Fruit fly (Drosophila melanogaster) whole organism, embryonic: ENCODE results near the gene CG7294.

Experiments used
- B-H1 ChIP-seq: fragments of 200-800 bp; sonication (Bioruptor generic); IDR thresholded peaks from 3 replicates; pipeline ENCODE4 v1.3.6; 2022; ENCODE audit warnings: missing biosample characterization, missing genetic modification characterization
- Blimp-1 ChIP-seq: fragments of 200-800 bp; sonication (Bioruptor generic); optimal IDR thresholded peaks from 3 replicates; lab custom pipeline; 2018; ENCODE audit warnings: missing biosample characterization, missing genetic modification characterization, mild to moderate bottlenecking, moderate library complexity, missing genetic modification reagents
- CG10321 ChIP-seq: fragments of 200-800 bp; sonication (Bioruptor generic); IDR thresholded peaks from 2 replicates; pipeline ENCODE4 v1.3.6; 2022; ENCODE audit warnings: missing biosample characterization, missing genetic modification characterization
- CG12071 ChIP-seq: fragments of 200-800 bp; sonication (Bioruptor generic); optimal IDR thresholded peaks from 3 replicates; lab custom pipeline; 2018; ENCODE audit warnings: missing biosample characterization, mild to moderate bottlenecking, missing genetic modification characterization
- CG12769 ChIP-seq: fragments of 200-800 bp; sonication (Bioruptor generic); optimal IDR thresholded peaks from 2 replicates; lab custom pipeline; 2019; ENCODE audit warnings: missing biosample characterization, mild to moderate bottlenecking, missing genetic modification characterization, moderate library complexity
- CG13424 ChIP-seq: fragments of 200-800 bp; sonication (Bioruptor generic); optimal IDR thresholded peaks from 2 replicates; lab custom pipeline; 2019; ENCODE audit warnings: missing biosample characterization, mild to moderate bottlenecking, missing genetic modification characterization, moderate library complexity
- CG14667 ChIP-seq: fragments of 200-800 bp; sonication (Bioruptor generic); IDR thresholded peaks from 2 replicates; pipeline ENCODE4 v1.3.6; 2022; ENCODE audit warnings: missing biosample characterization, missing genetic modification characterization
- CG1602 ChIP-seq: fragments of 200-800 bp; sonication (Bioruptor generic); optimal IDR thresholded peaks from 3 replicates; lab custom pipeline; 2016; ENCODE audit warnings: missing biosample characterization, missing genetic modification characterization
- CG16863 ChIP-seq: fragments of 200-800 bp; sonication (Bioruptor generic); optimal IDR thresholded peaks from 3 replicates; lab custom pipeline; 2016; ENCODE audit warnings: missing biosample characterization, missing genetic modification characterization
- CG2120 ChIP-seq: fragments of 200-800 bp; sonication (Bioruptor generic); optimal IDR thresholded peaks from 3 replicates; lab custom pipeline; 2016; ENCODE audit warnings: missing biosample characterization, missing genetic modification characterization
- CG34422 ChIP-seq: fragments of 200-800 bp; sonication (Bioruptor generic); IDR thresholded peaks from 3 replicates; pipeline ENCODE4 v1.3.6; 2022; ENCODE audit warnings: missing biosample characterization, missing genetic modification characterization
- CG6254 ChIP-seq: fragments of 200-800 bp; sonication (Bioruptor generic); optimal IDR thresholded peaks from 3 replicates; lab custom pipeline; 2017; ENCODE audit warnings: mild to moderate bottlenecking, missing biosample characterization, missing genetic modification reagents, missing genetic modification characterization
- CG6765 ChIP-seq: fragments of 200-800 bp; sonication (Bioruptor generic); optimal IDR thresholded peaks from 3 replicates; lab custom pipeline; 2017; ENCODE audit warnings: missing biosample characterization, mild to moderate bottlenecking, missing genetic modification characterization
- Dip2 ChIP-seq: fragments of 200-800 bp; sonication (Bioruptor generic); IDR thresholded peaks from 2 replicates; pipeline ENCODE4 v1.3.6; 2022; ENCODE audit warnings: missing biosample characterization, missing genetic modification characterization
- Fer3 ChIP-seq: fragments of 200-800 bp; sonication (Bioruptor generic); optimal IDR thresholded peaks from 2 replicates; lab custom pipeline; 2018; ENCODE audit warnings: missing biosample characterization, mild to moderate bottlenecking, missing genetic modification characterization, moderate library complexity
- GATAe ChIP-seq: fragments of 200-800 bp; sonication (Bioruptor generic); conservative IDR thresholded peaks from 2 replicates; pipeline ENCODE4 v1.3.6; 2022; ENCODE audit warnings: missing biosample characterization, missing genetic modification characterization
- Gug ChIP-seq: fragments of 200-800 bp; sonication (Bioruptor generic); IDR thresholded peaks from 4 replicates; pipeline ENCODE4 v1.3.6; 2022; ENCODE audit warnings: missing biosample characterization, missing genetic modification characterization
- Hand ChIP-seq: fragments of 200-800 bp; sonication (Bioruptor generic); optimal IDR thresholded peaks from 2 replicates; lab custom pipeline; 2017; ENCODE audit warnings: mild to moderate bottlenecking, missing biosample characterization, missing genetic modification reagents, missing genetic modification characterization
- HmgZ ChIP-seq: fragments of 200-800 bp; sonication (Bioruptor generic); optimal IDR thresholded peaks from 2 replicates; lab custom pipeline; 2018; ENCODE audit warnings: missing biosample characterization, mild to moderate bottlenecking, missing genetic modification characterization
- Lhr ChIP-seq: fragments of 200-800 bp; sonication (Bioruptor generic); optimal IDR thresholded peaks from 3 replicates; lab custom pipeline; 2017; ENCODE audit warnings: mild to moderate bottlenecking, missing biosample characterization, missing genetic modification reagents, missing genetic modification characterization
- MBD-R2 ChIP-seq: fragments of 200-800 bp; sonication (Bioruptor generic); IDR thresholded peaks from 2 replicates; pipeline ENCODE4 v1.3.6; 2022; ENCODE audit warnings: missing biosample characterization, missing genetic modification characterization
- Nf-YA ChIP-seq: fragments of 200-800 bp; sonication (Bioruptor generic); IDR thresholded peaks from 2 replicates; pipeline ENCODE4 v1.3.6; 2022; ENCODE audit warnings: missing biosample characterization, missing genetic modification characterization
- Oli ChIP-seq: fragments of 200-800 bp; sonication (Bioruptor generic); optimal IDR thresholded peaks from 2 replicates; lab custom pipeline; 2018; ENCODE audit warnings: missing biosample characterization, mild to moderate bottlenecking, missing genetic modification characterization, moderate library complexity
- Sox100B ChIP-seq: fragments of 200-800 bp; sonication (Bioruptor generic); optimal IDR thresholded peaks from 3 replicates; lab custom pipeline; 2018; ENCODE audit warnings: missing biosample characterization, mild to moderate bottlenecking, missing genetic modification characterization
- Sox102F ChIP-seq: fragments of 200-800 bp; sonication (Bioruptor generic); optimal IDR thresholded peaks from 2 replicates; lab custom pipeline; 2018; ENCODE audit warnings: missing biosample characterization, mild to moderate bottlenecking, missing genetic modification characterization, moderate library complexity
- Sry-δ ChIP-seq: fragments of 200-800 bp; sonication (Bioruptor generic); optimal IDR thresholded peaks from 2 replicates; lab custom pipeline; 2016; ENCODE audit warnings: missing biosample characterization, missing genetic modification characterization
- Ssrp ChIP-seq: fragments of 200-800 bp; sonication (Bioruptor generic); optimal IDR thresholded peaks from 2 replicates; lab custom pipeline; 2018; ENCODE audit warnings: missing biosample characterization, mild to moderate bottlenecking, missing genetic modification characterization, moderate library complexity
- al ChIP-seq: fragments of 200-800 bp; sonication (Bioruptor generic); IDR thresholded peaks from 2 replicates; pipeline ENCODE4 v1.3.6; 2022; ENCODE audit warnings: missing biosample characterization, missing genetic modification characterization
- az2 ChIP-seq: fragments of 200-800 bp; sonication (Bioruptor generic); optimal IDR thresholded peaks from 3 replicates; lab custom pipeline; 2016; ENCODE audit warnings: missing biosample characterization, missing genetic modification characterization
- bab2 ChIP-seq: fragments of 200-800 bp; sonication (Bioruptor generic); optimal IDR thresholded peaks from 2 replicates; lab custom pipeline; 2016; ENCODE audit warnings: missing biosample characterization, missing genetic modification characterization
- caup ChIP-seq: fragments of 200-800 bp; sonication (Bioruptor generic); optimal IDR thresholded peaks from 3 replicates; lab custom pipeline; 2017; ENCODE audit warnings: missing biosample characterization, mild to moderate bottlenecking, missing genetic modification characterization, moderate library complexity; ENCODE audit not compliant: severe bottlenecking
- chm ChIP-seq: fragments of 200-800 bp; sonication (Bioruptor generic); IDR thresholded peaks from 2 replicates; pipeline ENCODE4 v1.3.6; 2022; ENCODE audit warnings: missing biosample characterization, missing genetic modification characterization
- da ChIP-seq: fragments of 200-800 bp; sonication (Bioruptor generic); optimal IDR thresholded peaks from 2 replicates; lab custom pipeline; 2016; ENCODE audit warnings: missing biosample characterization, missing genetic modification characterization
- dan ChIP-seq: fragments of 200-800 bp; sonication (Bioruptor generic); IDR thresholded peaks from 2 replicates; pipeline ENCODE4 v1.3.6; 2022; ENCODE audit warnings: missing biosample characterization, missing genetic modification characterization
- ems ChIP-seq: fragments of 200-800 bp; sonication (Bioruptor generic); optimal IDR thresholded peaks from 3 replicates; lab custom pipeline; 2016; ENCODE audit warnings: missing biosample characterization, missing genetic modification characterization
- fd3F ChIP-seq: fragments of 200-800 bp; sonication (Bioruptor generic); optimal IDR thresholded peaks from 2 replicates; lab custom pipeline; 2018; ENCODE audit warnings: missing biosample characterization, mild to moderate bottlenecking, missing genetic modification characterization, moderate library complexity
- gcm2 ChIP-seq: fragments of 200-800 bp; sonication (Bioruptor generic); optimal IDR thresholded peaks from 2 replicates; lab custom pipeline; 2016; ENCODE audit warnings: missing biosample characterization, missing genetic modification characterization
- grn ChIP-seq: fragments of 200-800 bp; sonication (Bioruptor generic); optimal IDR thresholded peaks from 3 replicates; lab custom pipeline; 2017; ENCODE audit warnings: missing biosample characterization, missing genetic modification characterization
- gsb-n ChIP-seq: fragments of 200-800 bp; sonication (Bioruptor generic); optimal IDR thresholded peaks from 3 replicates; lab custom pipeline; 2018; ENCODE audit warnings: missing biosample characterization, mild to moderate bottlenecking, missing genetic modification characterization
- jing ChIP-seq: fragments of 200-800 bp; sonication (Bioruptor generic); optimal IDR thresholded peaks from 2 replicates; lab custom pipeline; 2018; ENCODE audit warnings: missing biosample characterization, mild to moderate bottlenecking, missing genetic modification characterization
- mirr ChIP-seq: fragments of 200-800 bp; sonication (Bioruptor generic); optimal IDR thresholded peaks from 3 replicates; lab custom pipeline; 2018; ENCODE audit warnings: missing biosample characterization, mild to moderate bottlenecking, missing genetic modification characterization
- org-1 ChIP-seq: fragments of 200-800 bp; sonication (Bioruptor generic); optimal IDR thresholded peaks from 2 replicates; lab custom pipeline; 2017; ENCODE audit warnings: missing biosample characterization, missing genetic modification characterization
- pb ChIP-seq: fragments of 200-800 bp; sonication (Bioruptor generic); optimal IDR thresholded peaks from 3 replicates; lab custom pipeline; 2016; ENCODE audit warnings: missing biosample characterization, missing genetic modification characterization
- prd ChIP-seq, 3 experiments: fragments of >200 bp in 2 of 3; fragments of 200-800 bp in 1 of 3; sonication (Bioruptor generic) in 1 of 3; optimal IDR thresholded peaks in 2 of 3; IDR thresholded peaks in 1 of 3; 2 replicates in 2 of 3; 3 replicates in 1 of 3; pipeline versions ENCODE4 v1.3.6 to Lab custom; 2017 to 2022; ENCODE audit warnings: missing biosample characterization in 1 of 3, missing genetic modification characterization in 1 of 3
- sna ChIP-seq: fragments of 200-800 bp; sonication (Bioruptor generic); IDR thresholded peaks from 2 replicates; pipeline ENCODE4 v1.3.6; 2022; ENCODE audit warnings: missing biosample characterization, missing genetic modification characterization; ENCODE audit not compliant: partially characterized antibody
- tap ChIP-seq: fragments of 200-800 bp; optimal IDR thresholded peaks from 3 replicates; lab custom pipeline; 2019; ENCODE audit warnings: missing biosample characterization, mild to moderate bottlenecking, missing genetic modification characterization, moderate library complexity
- unpg ChIP-seq: fragments of 200-800 bp; sonication (Bioruptor generic); optimal IDR thresholded peaks from 3 replicates; lab custom pipeline; 2018; ENCODE audit warnings: missing biosample characterization, mild to moderate bottlenecking, missing genetic modification characterization, moderate library complexity
- zfh2 ChIP-seq: fragments of 200-800 bp; sonication (Bioruptor generic); optimal IDR thresholded peaks from 2 replicates; lab custom pipeline; 2016; ENCODE audit warnings: missing biosample characterization, missing genetic modification characterization

The CG7294 gene

dm6 chr2L:10661490-10662240, 27.4 kb downstream of the CG7294 start, which contains the start of gene CG31871 (continued):
- TF ChIP-seq bab2 (GFP tag; lab: Kevin White, UChicago) (peak; percentile 6), tap (tag; lab: Kevin White, UChicago) (peak; percentile 75), Sox100B (GFP tag; lab: Kevin White, UChicago) (peak; percentile 84), GATAe (0 out of 2 replicates have a peak, but pooled peaks have one; percentile 28), MBD-R2 (GFP tag; lab: Robert Waterston, UW) (no peak; the same call in 1 of the 2 replicates), B-H1 (GFP tag; lab: Robert Waterston, UW) (peak; percentile 46; the same call in 2 of the 3 replicates), zfh2 (GFP tag; lab: Kevin White, UChicago) (no peak), grn (GFP tag; lab: Kevin White, UChicago) (no peak), CG2120 (GFP tag; lab: Kevin White, UChicago) (peak; percentile 25), Nf-YA (GFP tag; lab: Robert Waterston, UW) (peak; percentile 23; the same call in 1 of the 2 replicates), CG10321 (GFP tag; lab: Robert Waterston, UW) (no peak), HmgZ (peak; percentile 43), CG13424 (tag; lab: Kevin White, UChicago) (peak; percentile 86), CG6254 (peak; percentile 35), jing (GFP tag; lab: Kevin White, UChicago) (peak; percentile 15), CG6765 (GFP tag; lab: Kevin White, UChicago) (peak; percentile 14), Ssrp (tag; lab: Kevin White, UChicago) (peak; percentile 84), Hand (GFP tag; lab: Kevin White, UChicago) (no peak), Blimp-1 (GFP tag; lab: Kevin White, UChicago) (peak; percentile 89), chm (0 out of 2 replicates have a peak, but pooled peaks have one; percentile 17), da (no peak), pb (GFP tag; lab: Kevin White, UChicago) (no peak), CG34422 (GFP tag; lab: Robert Waterston, UW) (peak; percentile 70; the same call in 2 of the 3 replicates), ems (GFP tag; lab: Kevin White, UChicago) (no peak), CG12769 (tag; lab: Kevin White, UChicago) (peak; percentile 30), caup (GFP tag; lab: Kevin White, UChicago) (peak; percentile 57), dan (GFP tag; lab: Robert Waterston, UW) (no peak), al (GFP tag; lab: Robert Waterston, UW) (peak; percentile 66), Dip2 (GFP tag; lab: Robert Waterston, UW) (no peak), Sry-δ (GFP tag; lab: Kevin White, UChicago) (no peak), Sox102F (GFP tag; lab: Kevin White, UChicago) (peak; percentile 84), gcm2 (GFP tag; lab: Kevin White, UChicago) (no peak), Oli (tag; lab: Kevin White, UChicago) (peak; percentile 78), CG16863 (GFP tag; lab: Kevin White, UChicago) (no peak), fd3F (GFP tag; lab: Kevin White, UChicago) (peak; percentile 61), unpg (peak; percentile 82), prd (optimal IDR thresholded peaks at IDR 0.05; lab: Kevin White, UChicago) (no peak), prd (GFP tag; IDR thresholded peaks at IDR 0.05; lab: Robert Waterston, UW) (peak; percentile 67), CG12071 (GFP tag; lab: Kevin White, UChicago) (no peak), Fer3 (tag; lab: Kevin White, UChicago) (peak; percentile 57), sna (GFP tag; lab: Robert Waterston, UW) (no peak), Lhr (GFP tag; lab: Kevin White, UChicago) (peak; percentile 34), gsb-n (tag; lab: Kevin White, UChicago) (peak; percentile 79), mirr (GFP tag; lab: Kevin White, UChicago) (no peak), CG1602 (GFP tag; lab: Kevin White, UChicago) (peak; percentile 21), Gug (GFP tag; lab: Robert Waterston, UW) (no peak), az2 (GFP tag; lab: Kevin White, UChicago) (peak; percentile 64), CG14667 (GFP tag; lab: Robert Waterston, UW) (peak; percentile 33; the same call in 1 of the 2 replicates), org-1 (GFP tag; lab: Kevin White, UChicago) (peak; percentile 49)
